Worm (Caenorhabditis elegans) whole organism, young adult: Measurements from ENCODE around the gene nspc-1.
"Not testable (repeated sequence)": the region's sequence is repeated elsewhere in the genome, so short reads cannot be mapped to it uniquely, and the experiment has no call there.

Source experiments
- F55B11.4 ChIP-seq: sonication (generic microtip); optimal IDR thresholded peaks from 2 replicates; lab custom pipeline; 2016; ENCODE audit warnings: missing compliant biosample characterization, missing genetic modification characterization, borderline replicate concordance; ENCODE audit not compliant: insufficient read depth
- Y56A3A.18 ChIP-seq: fragments of 200-800 bp; sonication (Bioruptor generic); IDR thresholded peaks from 2 replicates; pipeline ENCODE4 v1.3.6; 2022; ENCODE audit warnings: missing genetic modification reagents, missing genetic modification characterization, missing compliant biosample characterization
- akir-1 ChIP-seq: fragments of 200-800 bp; sonication (Bioruptor generic); optimal IDR thresholded peaks from 2 replicates; lab custom pipeline; 2018; ENCODE audit warnings: mild to moderate bottlenecking, missing genetic modification characterization, moderate library complexity, missing compliant biosample characterization
- attf-6 ChIP-seq: fragments of 200-800 bp; sonication (Bioruptor generic); IDR thresholded peaks from 2 replicates; pipeline ENCODE4 v1.3.6; 2022; ENCODE audit warnings: missing genetic modification reagents, missing genetic modification characterization, missing compliant biosample characterization
- ets-4 ChIP-seq: fragments of 200-800 bp; sonication (Bioruptor generic); optimal IDR thresholded peaks from 2 replicates; lab custom pipeline; 2018; ENCODE audit warnings: mild to moderate bottlenecking, missing genetic modification characterization, missing compliant biosample characterization
- lir-1 ChIP-seq: fragments of 200-800 bp; sonication (Bioruptor generic); conservative IDR thresholded peaks from 2 replicates; pipeline ENCODE4 v1.3.6; 2022; ENCODE audit warnings: missing genetic modification reagents, missing genetic modification characterization, missing compliant biosample characterization
- nfya-2 ChIP-seq: fragments of 200-800 bp; sonication (Bioruptor generic); IDR thresholded peaks from 2 replicates; pipeline ENCODE4 v1.3.6; 2022; ENCODE audit warnings: missing genetic modification reagents, missing genetic modification characterization, missing compliant biosample characterization
- nhr-90 ChIP-seq: sonication (generic microtip); optimal IDR thresholded peaks from 2 replicates; lab custom pipeline; 2016; ENCODE audit warnings: missing genotype, mild to moderate bottlenecking, missing genetic modification characterization, missing compliant biosample characterization
- pha-4 ChIP-seq: fragments of 150-350 bp; sonication (generic microtip); optimal IDR thresholded peaks from 2 replicates; lab custom pipeline; 2014; ENCODE audit warnings: missing biosample characterization, missing genetic modification reagents, missing genetic modification characterization
- snpc-4 ChIP-seq, 5 experiments: fragments of 150-350 bp in 1 of 5; sonication (generic microtip) in 4 of 5; optimal IDR thresholded peaks; 2 replicates each; lab custom pipeline; 2014 to 2018; ENCODE audit warnings: missing genetic modification characterization in 5 of 5, missing biosample characterization in 3 of 5, antibody characterized with exemption in 2 of 5, mild to moderate bottlenecking in 2 of 5, missing compliant biosample characterization in 2 of 5, missing genotype in 2 of 5, moderate library complexity in 2 of 5, missing genetic modification reagents in 1 of 5
- unc-62 ChIP-seq: fragments of 150-350 bp; optimal IDR thresholded peaks from 2 replicates; lab custom pipeline; 2014; ENCODE audit warnings: missing biosample characterization, missing genetic modification reagents, missing genetic modification characterization

- not testable (repeated sequence) for TF ChIP-seq lir-1; unc-62 (GFP tag; lab: Kevin White, UChicago); F55B11.4 (tag; lab: Kevin White, UChicago); akir-1; attf-6 (GFP tag; lab: Robert Waterston, UW); snpc-4 (GFP tag; optimal IDR thresholded peaks at IDR 0.05; lab: Kevin White, UChicago); snpc-4 (tag; optimal IDR thresholded peaks at IDR 0.05; lab: Kevin White, UChicago); nfya-2; pha-4 (tag; lab: Kevin White, UChicago); nhr-90 (tag; lab: Kevin White, UChicago); Y56A3A.18 (GFP tag; lab: Robert Waterston, UW); ets-4 (GFP tag; lab: Kevin White, UChicago)
These were observed at the start of gene nspc-1 for ce11 chrX:8535006-8535405.
